Fruit fly (Drosophila melanogaster) whole organism, adult: Measurements from ENCODE around the gene CG14301.

Source experiments
- CG11617 ChIP-seq: fragments of 200-800 bp; sonication (Bioruptor generic); optimal IDR thresholded peaks from 2 replicates; lab custom pipeline; 2017; ENCODE audit warnings: mild to moderate bottlenecking, missing biosample characterization, missing genetic modification reagents, missing genetic modification characterization
- CG12768 ChIP-seq: fragments of 200-800 bp; sonication (Bioruptor generic); optimal IDR thresholded peaks from 2 replicates; lab custom pipeline; 2017; ENCODE audit warnings: missing biosample characterization, missing genetic modification characterization, mild to moderate bottlenecking, moderate library complexity, missing genetic modification reagents
- CG14711 ChIP-seq: fragments of 200-800 bp; sonication (Bioruptor generic); optimal IDR thresholded peaks from 2 replicates; lab custom pipeline; 2018; ENCODE audit warnings: missing biosample characterization, mild to moderate bottlenecking, missing genetic modification characterization, moderate library complexity
- CG1620 ChIP-seq: fragments of 200-800 bp; sonication (Bioruptor generic); optimal IDR thresholded peaks from 2 replicates; lab custom pipeline; 2016; ENCODE audit warnings: missing biosample characterization, missing genetic modification characterization
- CG33017 ChIP-seq: fragments of 200-800 bp; sonication (Bioruptor generic); optimal IDR thresholded peaks from 2 replicates; lab custom pipeline; 2018; ENCODE audit warnings: missing biosample characterization, mild to moderate bottlenecking, missing genetic modification characterization, moderate library complexity
- CG5204 ChIP-seq: fragments of 200-800 bp; sonication (Bioruptor generic); optimal IDR thresholded peaks from 2 replicates; lab custom pipeline; 2016; ENCODE audit warnings: missing biosample characterization, missing genetic modification characterization
- CG7045 ChIP-seq: fragments of 200-800 bp; sonication (Bioruptor generic); optimal IDR thresholded peaks from 2 replicates; lab custom pipeline; 2017; ENCODE audit warnings: missing biosample characterization, mild to moderate bottlenecking, missing genetic modification characterization
- CG7101 ChIP-seq: fragments of 200-800 bp; sonication (Bioruptor generic); optimal IDR thresholded peaks from 2 replicates; lab custom pipeline; 2018; ENCODE audit warnings: missing biosample characterization, mild to moderate bottlenecking, missing genetic modification characterization, moderate library complexity
- Clk ChIP-seq: fragments of 200-800 bp; sonication (Bioruptor generic); optimal IDR thresholded peaks from 2 replicates; lab custom pipeline; 2017; ENCODE audit warnings: missing biosample characterization, missing genetic modification characterization
- Crg-1 ChIP-seq: fragments of 200-800 bp; sonication (Bioruptor generic); optimal IDR thresholded peaks from 2 replicates; lab custom pipeline; 2016; ENCODE audit warnings: missing biosample characterization, missing genetic modification characterization
- Hr96 ChIP-seq: fragments of 200-800 bp; sonication (Bioruptor generic); optimal IDR thresholded peaks from 2 replicates; lab custom pipeline; 2016; ENCODE audit warnings: missing biosample characterization, missing genetic modification characterization
- Mnt ChIP-seq: fragments of 200-800 bp; sonication (Bioruptor generic); optimal IDR thresholded peaks from 2 replicates; lab custom pipeline; 2016; ENCODE audit warnings: missing biosample characterization, mild to moderate bottlenecking, missing genetic modification characterization
- bab1 ChIP-seq: fragments of 200-800 bp; sonication (Bioruptor generic); optimal IDR thresholded peaks from 3 replicates; lab custom pipeline; 2019; ENCODE audit warnings: missing biosample characterization, mild to moderate bottlenecking, missing genetic modification characterization, moderate library complexity
- cic ChIP-seq: fragments of 200-800 bp; sonication (Bioruptor generic); optimal IDR thresholded peaks from 2 replicates; lab custom pipeline; 2017; ENCODE audit warnings: missing biosample characterization, mild to moderate bottlenecking, missing genetic modification characterization, moderate library complexity
- cnc ChIP-seq, 2 experiments: fragments of >200 bp; optimal IDR thresholded peaks; 2 replicates each; lab custom pipeline; 2017
- kay ChIP-seq: fragments of 200-800 bp; sonication (Bioruptor generic); peaks from one replicate; lab custom pipeline; 2016; ENCODE audit warnings: missing biosample characterization, missing genetic modification characterization, borderline replicate concordance
- ovo ChIP-seq: fragments of 200-800 bp; sonication (Bioruptor generic); optimal IDR thresholded peaks from 2 replicates; lab custom pipeline; 2016; ENCODE audit warnings: missing biosample characterization, missing genetic modification characterization
- pad ChIP-seq: fragments of 200-800 bp; sonication (Bioruptor generic); optimal IDR thresholded peaks from 3 replicates; lab custom pipeline; 2017; ENCODE audit warnings: missing biosample characterization, missing genetic modification characterization, mild to moderate bottlenecking, moderate library complexity, missing genetic modification reagents
- tj ChIP-seq: fragments of 200-800 bp; sonication (Bioruptor generic); optimal IDR thresholded peaks from 3 replicates; lab custom pipeline; 2017; ENCODE audit warnings: missing biosample characterization, mild to moderate bottlenecking, missing genetic modification characterization, moderate library complexity
- toe ChIP-seq: fragments of 200-800 bp; sonication (Bioruptor generic); optimal IDR thresholded peaks from 2 replicates; lab custom pipeline; 2016; ENCODE audit warnings: missing biosample characterization, missing genetic modification characterization

The CG14301 gene

DNA sequence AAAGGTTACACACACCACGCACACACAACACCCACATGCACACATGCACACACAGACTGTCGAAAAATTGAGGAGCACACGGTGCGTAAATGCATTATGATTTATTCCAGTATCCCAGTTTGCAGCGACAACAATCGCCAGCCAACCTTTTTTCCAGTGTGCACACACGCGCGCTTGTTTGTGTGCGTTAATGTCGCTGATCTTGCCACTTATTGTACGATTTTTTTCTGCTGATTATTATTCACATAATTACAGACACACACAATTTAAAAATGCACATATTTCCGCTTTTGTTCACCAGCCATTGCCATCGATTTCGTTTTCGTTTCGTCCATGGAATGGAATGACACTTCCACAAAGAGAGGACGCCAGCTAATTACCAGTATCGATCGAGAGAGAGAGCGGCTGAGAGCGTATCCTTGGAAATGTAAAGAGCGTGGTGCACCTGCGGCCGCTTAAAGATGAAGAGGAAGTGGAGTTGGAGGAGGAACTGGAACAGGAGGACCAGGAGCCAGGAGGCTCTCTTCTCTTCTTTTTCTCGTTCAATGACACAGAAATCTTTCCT, 17.2 kb upstream of the CG14301 start:
- TF ChIP-seq CG1620: no peak

DNA sequence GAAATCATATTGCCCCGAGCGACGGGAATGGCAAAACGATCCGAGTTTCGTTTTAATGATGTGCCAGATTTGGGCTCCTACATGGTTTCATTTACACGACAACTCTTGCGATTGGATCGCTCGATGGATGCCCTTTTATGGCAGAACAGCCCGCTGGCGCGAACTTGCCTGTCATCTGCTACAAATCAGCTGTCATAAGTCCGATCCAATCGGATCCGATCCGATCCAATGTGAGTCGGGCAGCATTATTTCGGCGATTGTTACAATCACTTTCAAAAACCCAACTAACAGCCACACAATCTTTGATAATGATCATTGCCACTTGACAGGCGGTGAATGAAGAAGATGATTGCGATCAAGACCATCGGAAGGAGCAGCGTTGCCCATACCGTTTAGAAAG, 2.4 kb upstream of the CG14301 start:
- TF ChIP-seq Crg-1 (GFP tag; lab: Kevin White, UChicago): no peak
- TF ChIP-seq cic (GFP tag; lab: Kevin White, UChicago): no peak
- no peak for TF ChIP-seq CG12768 (GFP tag; lab: Kevin White, UChicago)
- TF ChIP-seq CG11617 (GFP tag; lab: Kevin White, UChicago): no peak
- no peak for TF ChIP-seq CG1620
- no peak for TF ChIP-seq pad (GFP tag; lab: Kevin White, UChicago)
- TF ChIP-seq CG7101 (tag; lab: Kevin White, UChicago): no peak
- TF ChIP-seq toe (GFP tag; lab: Kevin White, UChicago): no peak

DNA sequence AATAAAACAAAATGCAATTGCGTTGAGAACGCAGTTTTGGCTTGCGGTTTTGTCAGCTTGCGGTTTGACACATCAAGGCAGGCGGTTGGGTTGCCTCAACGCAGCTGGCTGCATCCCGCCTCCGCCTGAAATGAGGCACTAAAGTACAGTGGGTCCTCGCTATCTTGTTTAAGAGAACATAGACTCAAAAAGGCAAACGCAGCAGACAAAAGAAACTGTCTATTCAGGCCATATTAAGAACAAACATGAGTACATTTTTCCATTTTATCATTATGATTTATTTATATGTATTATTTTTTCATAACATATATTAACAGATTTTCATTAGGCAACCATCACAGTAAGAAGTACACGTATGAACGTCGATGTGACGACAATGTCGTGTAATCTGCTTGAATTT, 1.6 kb downstream of the CG14301 start:
- TF ChIP-seq CG11617 (GFP tag; lab: Kevin White, UChicago) (no peak), tj (GFP tag; lab: Kevin White, UChicago) (peak; percentile 24), Crg-1 (GFP tag; lab: Kevin White, UChicago) (no peak)

DNA sequence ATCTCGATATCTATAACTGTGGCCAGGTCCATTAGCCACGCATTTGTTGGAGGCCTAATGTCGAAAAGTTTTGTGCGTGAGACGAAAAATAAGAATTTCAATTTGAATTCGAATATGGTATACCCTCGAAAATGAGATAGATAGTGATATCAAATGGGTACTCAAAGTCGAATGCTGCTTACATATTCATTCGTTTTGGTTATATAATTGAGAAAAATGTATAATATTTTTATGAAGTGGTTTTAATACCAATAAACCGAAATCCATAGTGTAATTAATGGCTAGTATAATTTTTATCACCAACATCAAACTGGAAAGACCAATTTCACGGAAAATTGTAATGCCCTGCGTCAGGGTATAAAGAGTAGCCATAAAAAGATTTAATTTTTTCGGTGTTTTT, 8.2 kb downstream of the CG14301 start:
- TF ChIP-seq cnc (optimal IDR thresholded peaks at IDR 0.05; lab: Kevin White, UChicago) (no peak), kay (GFP tag; lab: Kevin White, UChicago) (peak; percentile 42)

DNA sequence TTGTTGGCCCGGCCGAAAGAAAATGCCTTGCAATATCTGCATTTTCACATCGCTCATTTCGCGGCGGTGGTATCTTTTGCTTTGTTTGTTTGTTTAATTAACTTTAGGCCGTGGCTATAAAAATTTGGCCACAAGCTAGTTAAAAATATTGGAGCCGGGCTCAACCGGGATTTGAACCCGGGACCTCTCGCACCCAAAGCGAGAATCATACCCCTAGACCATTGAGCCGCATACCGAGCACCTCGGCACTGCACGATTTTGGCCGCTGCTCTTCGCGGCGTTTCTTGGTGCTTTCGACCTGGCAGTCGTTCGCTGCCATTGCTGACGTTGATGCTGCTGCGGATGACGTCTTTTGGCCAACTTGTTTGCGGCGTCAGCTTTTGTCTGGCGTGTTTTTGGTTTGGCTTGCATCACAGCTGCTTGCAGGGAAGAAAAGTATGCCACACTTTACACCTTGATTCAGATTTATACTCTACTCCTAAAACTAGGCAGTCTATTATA, 12.9 kb downstream of the CG14301 start:
- TF ChIP-seq tj (GFP tag; lab: Kevin White, UChicago) (peak; percentile 71), CG12768 (GFP tag; lab: Kevin White, UChicago) (no peak)

DNA sequence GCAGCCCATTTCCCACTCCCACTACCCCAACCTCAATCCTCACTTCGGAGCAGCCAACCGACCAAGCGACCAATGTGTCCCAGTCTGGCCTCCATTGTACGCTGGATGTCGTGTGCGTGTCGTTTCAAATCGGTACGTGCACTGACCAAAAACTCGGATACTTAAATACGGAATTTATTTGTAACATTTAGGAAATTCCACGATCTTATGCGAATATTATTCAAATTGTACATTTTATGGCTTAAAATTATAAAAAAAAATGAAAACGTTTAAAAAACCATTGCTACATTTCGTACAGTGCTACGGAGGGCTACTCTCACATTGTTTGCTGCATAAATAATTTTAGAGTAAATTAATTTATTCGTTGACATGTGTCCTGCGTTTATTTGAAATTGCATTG, 16.7 kb downstream of the CG14301 start:
- TF ChIP-seq tj (GFP tag; lab: Kevin White, UChicago): no peak
- no peak for TF ChIP-seq CG33017 (tag; lab: Kevin White, UChicago)
- TF ChIP-seq Hr96: no peak
- TF ChIP-seq Crg-1 (GFP tag; lab: Kevin White, UChicago): no peak
- no peak for TF ChIP-seq CG12768 (GFP tag; lab: Kevin White, UChicago)
- no peak for TF ChIP-seq pad (GFP tag; lab: Kevin White, UChicago)
- no peak for TF ChIP-seq CG1620
- TF ChIP-seq cic (GFP tag; lab: Kevin White, UChicago): no peak
- TF ChIP-seq kay (GFP tag; lab: Kevin White, UChicago): no peak
- no peak for TF ChIP-seq CG14711 (tag; lab: Kevin White, UChicago)
- TF ChIP-seq ovo (GFP tag; lab: Kevin White, UChicago): no peak
- no peak for TF ChIP-seq Clk (GFP tag; lab: Kevin White, UChicago)
- no peak for TF ChIP-seq cnc (optimal IDR thresholded peaks at IDR 0.05; lab: Kevin White, UChicago)
- TF ChIP-seq CG5204: no peak

DNA sequence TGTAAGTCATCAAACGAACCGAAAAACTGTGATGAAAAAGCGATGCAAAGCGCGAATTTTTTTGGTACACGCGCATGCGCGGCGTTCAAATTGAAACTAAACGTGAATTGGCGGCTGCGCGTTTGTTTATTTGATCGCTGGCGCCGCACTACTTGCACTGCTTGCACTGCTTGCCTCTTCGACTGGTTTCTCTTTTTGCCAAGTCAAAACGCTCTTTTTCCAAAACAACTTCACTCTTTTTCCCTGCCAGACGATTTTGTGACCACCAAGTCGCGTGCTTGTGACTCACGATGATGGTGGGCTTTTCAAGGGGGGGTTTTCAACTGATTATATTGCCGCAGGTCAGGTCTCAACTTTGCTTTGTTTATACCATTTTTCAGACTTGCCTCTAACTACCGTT, 20.0 kb downstream of the CG14301 start, which contains the start of gene CG14304:
Gene CG14304 (minus strand): TSS at position 98 of the 400 bp plus-strand sequence.
- TF ChIP-seq Crg-1 (GFP tag; lab: Kevin White, UChicago) (no peak), CG12768 (GFP tag; lab: Kevin White, UChicago) (no peak)

DNA sequence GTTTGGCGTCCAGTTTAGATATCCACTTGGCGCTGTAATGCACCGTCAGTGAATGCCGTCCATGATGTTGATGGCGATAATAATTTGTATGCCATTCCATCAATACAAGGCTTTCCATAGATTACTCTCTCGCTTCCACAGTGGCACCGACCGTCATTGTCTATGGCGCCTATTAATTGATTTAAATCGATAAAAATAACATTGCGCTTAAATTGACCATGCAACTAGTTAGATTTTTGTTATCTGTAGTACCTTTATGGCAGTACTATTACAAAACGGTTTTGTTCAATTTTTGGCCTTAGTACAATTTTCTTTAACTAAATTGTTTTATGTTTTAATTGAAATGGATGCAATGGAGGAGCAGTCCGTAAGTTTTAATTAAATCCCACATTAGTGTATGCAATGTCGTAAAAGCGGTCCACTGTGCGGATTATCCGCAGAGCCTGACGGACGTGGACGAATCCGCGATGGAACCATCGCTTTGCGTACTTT, 21.8 kb downstream of the CG14301 start:
- TF ChIP-seq kay (GFP tag; lab: Kevin White, UChicago) (no peak), Clk (GFP tag; lab: Kevin White, UChicago) (no peak), ovo (GFP tag; lab: Kevin White, UChicago) (no peak), cic (GFP tag; lab: Kevin White, UChicago) (no peak), CG33017 (tag; lab: Kevin White, UChicago) (no peak), toe (GFP tag; lab: Kevin White, UChicago) (no peak), CG7101 (tag; lab: Kevin White, UChicago) (no peak), CG14711 (tag; lab: Kevin White, UChicago) (no peak), CG1620 (no peak), CG11617 (GFP tag; lab: Kevin White, UChicago) (no peak), CG12768 (GFP tag; lab: Kevin White, UChicago) (no peak), pad (GFP tag; lab: Kevin White, UChicago) (no peak), Mnt (GFP tag; lab: Kevin White, UChicago) (no peak), Hr96 (no peak), tj (GFP tag; lab: Kevin White, UChicago) (no peak), CG7045 (GFP tag; lab: Kevin White, UChicago) (no peak), cnc (optimal IDR thresholded peaks at IDR 0.05; lab: Kevin White, UChicago) (no peak), Crg-1 (GFP tag; lab: Kevin White, UChicago) (no peak), bab1 (GFP tag; lab: Kevin White, UChicago) (no peak)
